Worm (Caenorhabditis elegans) whole organism, late embryonic: ENCODE results near the gene R02F11.9.

Experiments used
- C38D4.7 ChIP-seq: fragments of 200-800 bp; sonication (Bioruptor generic); optimal IDR thresholded peaks from 2 replicates; lab custom pipeline; 2018; ENCODE audit warnings: mild to moderate bottlenecking, missing genetic modification characterization, moderate library complexity, missing compliant biosample characterization
- F13H6.1 ChIP-seq: sonication (generic microtip); optimal IDR thresholded peaks from 2 replicates; lab custom pipeline; 2016; ENCODE audit warnings: missing genetic modification characterization, missing compliant biosample characterization
- K02D7.2 ChIP-seq: sonication (generic microtip); optimal IDR thresholded peaks from 2 replicates; lab custom pipeline; 2017; ENCODE audit warnings: mild to moderate bottlenecking, missing genetic modification characterization, missing compliant biosample characterization
- K09A11.1 ChIP-seq: sonication (generic microtip); optimal IDR thresholded peaks from 2 replicates; lab custom pipeline; 2017; ENCODE audit warnings: antibody characterized with exemption, mild to moderate bottlenecking, missing genetic modification characterization, missing compliant biosample characterization; ENCODE audit not compliant: insufficient read depth
- T23F11.4 ChIP-seq: fragments of 200-800 bp; sonication (Bioruptor generic); optimal IDR thresholded peaks from 2 replicates; lab custom pipeline; 2018; ENCODE audit warnings: mild to moderate bottlenecking, missing genetic modification characterization, missing compliant biosample characterization
- ahr-1 ChIP-seq: sonication (generic microtip); optimal IDR thresholded peaks from 2 replicates; lab custom pipeline; 2016; ENCODE audit warnings: missing genetic modification characterization, missing compliant biosample characterization
- ceh-14 ChIP-seq: sonication (generic microtip); optimal IDR thresholded peaks from 2 replicates; lab custom pipeline; 2016; ENCODE audit warnings: missing genotype, missing genetic modification characterization, missing compliant biosample characterization
- ceh-22 ChIP-seq: sonication (generic microtip); optimal IDR thresholded peaks from 2 replicates; lab custom pipeline; 2017; ENCODE audit warnings: missing biosample characterization, missing genetic modification characterization
- ceh-24 ChIP-seq: sonication (generic microtip); optimal IDR thresholded peaks from 2 replicates; lab custom pipeline; 2016; ENCODE audit warnings: mild to moderate bottlenecking, missing genetic modification characterization, missing compliant biosample characterization
- ceh-34 ChIP-seq: sonication (generic microtip); optimal IDR thresholded peaks from 2 replicates; lab custom pipeline; 2016; ENCODE audit warnings: mild to moderate bottlenecking, missing genetic modification characterization, missing compliant biosample characterization
- ceh-6 ChIP-seq: fragments of 200-800 bp; sonication (Bioruptor generic); optimal IDR thresholded peaks from 2 replicates; lab custom pipeline; 2018; ENCODE audit warnings: mild to moderate bottlenecking, missing genetic modification characterization, missing compliant biosample characterization
- ceh-9 ChIP-seq: sonication (generic microtip); optimal IDR thresholded peaks from 2 replicates; lab custom pipeline; 2016; ENCODE audit warnings: mild to moderate bottlenecking, missing genetic modification characterization, inconsistent platforms, missing compliant biosample characterization
- che-1 ChIP-seq: sonication (generic microtip); optimal IDR thresholded peaks from 2 replicates; lab custom pipeline; 2016; ENCODE audit warnings: mild to moderate bottlenecking, missing genetic modification characterization, missing compliant biosample characterization
- dmd-4 ChIP-seq: sonication (generic microtip); optimal IDR thresholded peaks from 2 replicates; lab custom pipeline; 2016; ENCODE audit warnings: borderline replicate concordance, missing genetic modification characterization, missing compliant biosample characterization
- dve-1 ChIP-seq: sonication (generic microtip); optimal IDR thresholded peaks from 2 replicates; lab custom pipeline; 2017; ENCODE audit warnings: antibody characterized with exemption, mild to moderate bottlenecking, missing genetic modification characterization, missing compliant biosample characterization
- elt-2 ChIP-seq: sonication (generic microtip); optimal IDR thresholded peaks from 2 replicates; lab custom pipeline; 2016; ENCODE audit warnings: missing genetic modification reagents, missing genetic modification characterization, missing compliant biosample characterization
- elt-4 ChIP-seq: sonication (generic microtip); optimal IDR thresholded peaks from 2 replicates; lab custom pipeline; 2016; ENCODE audit warnings: missing genetic modification characterization, missing compliant biosample characterization
- ets-4 ChIP-seq: sonication (generic microtip); optimal IDR thresholded peaks from 2 replicates; lab custom pipeline; 2016; ENCODE audit warnings: missing genetic modification characterization, missing compliant biosample characterization
- fax-1 ChIP-seq: sonication (generic microtip); optimal IDR thresholded peaks from 2 replicates; lab custom pipeline; 2016; ENCODE audit warnings: missing genotype, missing genetic modification characterization, missing compliant biosample characterization
- fkh-10 ChIP-seq: fragments of 150-350 bp; optimal IDR thresholded peaks from 2 replicates; lab custom pipeline; 2014; ENCODE audit warnings: missing biosample characterization, missing genetic modification reagents, missing genetic modification characterization
- fkh-6 ChIP-seq: sonication (generic microtip); optimal IDR thresholded peaks from 2 replicates; lab custom pipeline; 2016; ENCODE audit warnings: missing genetic modification characterization, missing compliant biosample characterization
- hlh-13 ChIP-seq: fragments of 200-800 bp; sonication (Bioruptor generic); optimal IDR thresholded peaks from 2 replicates; lab custom pipeline; 2018; ENCODE audit warnings: mild to moderate bottlenecking, missing genetic modification characterization, missing compliant biosample characterization
- hlh-15 ChIP-seq: sonication (generic microtip); optimal IDR thresholded peaks from 2 replicates; lab custom pipeline; 2016; ENCODE audit warnings: missing genetic modification characterization, missing compliant biosample characterization
- lim-6 ChIP-seq: sonication (generic microtip); optimal IDR thresholded peaks from 2 replicates; lab custom pipeline; 2016; ENCODE audit warnings: missing genetic modification characterization, missing compliant biosample characterization
- madf-2 ChIP-seq: sonication (generic microtip); optimal IDR thresholded peaks from 2 replicates; lab custom pipeline; 2017; ENCODE audit warnings: missing genetic modification characterization, missing compliant biosample characterization
- mec-3 ChIP-seq: sonication (generic microtip); optimal IDR thresholded peaks from 2 replicates; lab custom pipeline; 2016; ENCODE audit warnings: borderline replicate concordance, missing genetic modification characterization, missing compliant biosample characterization
- nfya-1 ChIP-seq: sonication (generic microtip); optimal IDR thresholded peaks from 2 replicates; lab custom pipeline; 2017; ENCODE audit warnings: missing genetic modification characterization, mild to moderate bottlenecking, missing compliant biosample characterization, antibody characterized with exemption, moderate library complexity
- nhr-232 ChIP-seq: sonication (generic microtip); optimal IDR thresholded peaks from 2 replicates; lab custom pipeline; 2016; ENCODE audit warnings: missing genetic modification characterization, missing compliant biosample characterization
- pag-3 ChIP-seq: sonication (generic microtip); optimal IDR thresholded peaks from 2 replicates; lab custom pipeline; 2016; ENCODE audit warnings: missing compliant biosample characterization, missing genetic modification characterization, borderline replicate concordance
- pat-9 ChIP-seq: fragments of 200-800 bp; sonication (Bioruptor generic); optimal IDR thresholded peaks from 2 replicates; lab custom pipeline; 2018; ENCODE audit warnings: mild to moderate bottlenecking, missing genetic modification characterization, moderate library complexity, missing compliant biosample characterization
- pha-2 ChIP-seq: sonication (generic microtip); optimal IDR thresholded peaks from 2 replicates; lab custom pipeline; 2017; ENCODE audit warnings: mild to moderate bottlenecking, missing genetic modification characterization, missing compliant biosample characterization
- pha-4 ChIP-seq: fragments of 150-350 bp; optimal IDR thresholded peaks from 2 replicates; lab custom pipeline; 2018; ENCODE audit warnings: missing biosample characterization, missing genetic modification reagents, missing genetic modification characterization
- pqm-1 ChIP-seq: sonication (generic microtip); optimal IDR thresholded peaks from 2 replicates; lab custom pipeline; 2016; ENCODE audit warnings: missing genetic modification characterization, missing compliant biosample characterization
- ref-2 ChIP-seq: sonication (generic microtip); optimal IDR thresholded peaks from 2 replicates; lab custom pipeline; 2016; ENCODE audit warnings: missing genetic modification characterization, missing compliant biosample characterization
- rnt-1 ChIP-seq: sonication (generic microtip); optimal IDR thresholded peaks from 2 replicates; lab custom pipeline; 2016; ENCODE audit warnings: missing genetic modification characterization, missing compliant biosample characterization
- sdc-2 ChIP-seq: sonication (generic microtip); optimal IDR thresholded peaks from 2 replicates; lab custom pipeline; 2016; ENCODE audit warnings: missing genotype, missing genetic modification characterization, missing compliant biosample characterization
- sox-2 ChIP-seq: fragments of 200-800 bp; sonication (Bioruptor generic); IDR thresholded peaks from 2 replicates; pipeline ENCODE4 v1.3.6; 2022; ENCODE audit warnings: missing genetic modification reagents, missing genetic modification characterization, missing compliant biosample characterization
- sox-4 ChIP-seq: sonication (generic microtip); optimal IDR thresholded peaks from 2 replicates; lab custom pipeline; 2017; ENCODE audit warnings: mild to moderate bottlenecking, missing genetic modification characterization, inconsistent platforms, missing compliant biosample characterization
- tbx-7 ChIP-seq: sonication (generic microtip); optimal IDR thresholded peaks from 2 replicates; lab custom pipeline; 2016; ENCODE audit warnings: missing genotype, missing genetic modification characterization, missing compliant biosample characterization
- ttx-3 ChIP-seq: sonication (generic microtip); optimal IDR thresholded peaks from 2 replicates; lab custom pipeline; 2016; ENCODE audit warnings: missing genetic modification reagents, missing genetic modification characterization, missing compliant biosample characterization
- unc-3 ChIP-seq, 2 experiments: fragments of 200-800 bp in 1 of 2; sonication (Bioruptor generic) in 1 of 2; sonication (generic microtip) in 1 of 2; conservative IDR thresholded peaks in 1 of 2; optimal IDR thresholded peaks in 1 of 2; 2 replicates each; pipeline versions ENCODE4 v1.3.6 to Lab custom; 2016 to 2022; ENCODE audit warnings: missing compliant biosample characterization in 2 of 2, missing genetic modification characterization in 2 of 2, missing genetic modification reagents in 1 of 2
- unc-42 ChIP-seq: sonication (generic microtip); optimal IDR thresholded peaks from 2 replicates; lab custom pipeline; 2016; ENCODE audit warnings: missing genotype, missing genetic modification characterization, missing compliant biosample characterization
- unc-55 ChIP-seq: sonication (generic microtip); optimal IDR thresholded peaks from 2 replicates; lab custom pipeline; 2017; ENCODE audit warnings: missing biosample characterization, missing genetic modification reagents, missing genetic modification characterization
- unc-86 ChIP-seq: sonication (generic microtip); optimal IDR thresholded peaks from 2 replicates; lab custom pipeline; 2016; ENCODE audit warnings: missing genetic modification characterization, missing compliant biosample characterization
- zip-5 ChIP-seq: sonication (generic microtip); optimal IDR thresholded peaks from 2 replicates; lab custom pipeline; 2016; ENCODE audit warnings: missing genetic modification characterization, missing compliant biosample characterization
- ztf-16 ChIP-seq: sonication (generic microtip); optimal IDR thresholded peaks from 2 replicates; lab custom pipeline; 2017; ENCODE audit warnings: missing genetic modification characterization, missing compliant biosample characterization

Gene R02F11.9

DNA sequence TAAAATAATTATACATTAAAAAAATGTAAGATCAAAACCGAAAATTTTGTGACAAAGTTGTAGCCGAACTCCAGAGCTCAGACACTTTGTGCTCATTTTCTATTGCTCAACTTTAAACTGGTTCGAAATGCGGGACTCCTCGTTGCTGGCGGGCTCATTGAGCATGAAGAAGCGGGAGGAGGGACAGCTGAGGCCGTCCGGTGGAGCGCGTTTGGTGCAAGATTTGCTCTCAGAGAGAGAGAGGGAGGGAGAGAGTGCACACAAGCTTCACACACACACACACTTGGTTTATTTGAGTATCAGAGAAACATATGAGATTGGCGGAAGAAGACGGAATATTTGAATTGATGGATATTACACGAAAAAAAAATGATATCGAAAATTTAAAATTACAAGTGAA lies 23.4 kb downstream of the R02F11.9 start (continued):
- TF ChIP-seq rnt-1 (tag; lab: Kevin White, UChicago), result no peak
- TF ChIP-seq F13H6.1, result no peak
- TF ChIP-seq nhr-232 (tag; lab: Kevin White, UChicago), result no peak
- no peak for TF ChIP-seq K02D7.2 (tag; lab: Kevin White, UChicago)
- TF ChIP-seq ceh-34, result peak; percentile 29
- TF ChIP-seq unc-55 (GFP tag; lab: Kevin White, UChicago), result peak; percentile 43
- no peak for TF ChIP-seq ztf-16
- no peak for TF ChIP-seq pag-3 (tag; lab: Kevin White, UChicago)
- TF ChIP-seq sdc-2 (tag; lab: Kevin White, UChicago), result no peak
- TF ChIP-seq hlh-13 (GFP tag; lab: Kevin White, UChicago), result no peak
- no peak for TF ChIP-seq pha-4 (tag; lab: Kevin White, UChicago)
- TF ChIP-seq K09A11.1 (tag; lab: Kevin White, UChicago), result no peak
- TF ChIP-seq unc-3 (GFP tag; conservative IDR thresholded peaks at IDR 0.05; lab: Robert Waterston, UW), result no peak
- no peak for TF ChIP-seq unc-3 (tag; optimal IDR thresholded peaks at IDR 0.05; lab: Kevin White, UChicago)
- TF ChIP-seq ceh-24 (tag; lab: Kevin White, UChicago), result no peak
- no peak for TF ChIP-seq ref-2 (tag; lab: Kevin White, UChicago)
- TF ChIP-seq ceh-9, result no peak
- no peak for TF ChIP-seq ttx-3 (tag; lab: Kevin White, UChicago)
- TF ChIP-seq C38D4.7 (GFP tag; lab: Kevin White, UChicago), result no peak
- no peak for TF ChIP-seq unc-86
- TF ChIP-seq tbx-7 (tag; lab: Kevin White, UChicago), result no peak
- TF ChIP-seq lim-6 (tag; lab: Kevin White, UChicago), result no peak
- no peak for TF ChIP-seq sox-2
- no peak for TF ChIP-seq dve-1 (tag; lab: Kevin White, UChicago)
- no peak for TF ChIP-seq ahr-1 (tag; lab: Kevin White, UChicago)
- TF ChIP-seq ets-4 (tag; lab: Kevin White, UChicago), result no peak
- no peak for TF ChIP-seq elt-4
- no peak for TF ChIP-seq ceh-22 (tag; lab: Kevin White, UChicago)
- TF ChIP-seq ceh-6 (GFP tag; lab: Kevin White, UChicago), result no peak
- no peak for TF ChIP-seq fkh-6 (tag; lab: Kevin White, UChicago)
- TF ChIP-seq ceh-14 (tag; lab: Kevin White, UChicago), result no peak
- no peak for TF ChIP-seq pha-2 (tag; lab: Kevin White, UChicago)
- no peak for TF ChIP-seq madf-2 (tag; lab: Kevin White, UChicago)
- no peak for TF ChIP-seq pat-9 (tag; lab: Kevin White, UChicago)
- no peak for TF ChIP-seq sox-4 (tag; lab: Kevin White, UChicago)
- no peak for TF ChIP-seq dmd-4 (tag; lab: Kevin White, UChicago)
- peak; percentile 56 for TF ChIP-seq nfya-1 (tag; lab: Kevin White, UChicago)
- no peak for TF ChIP-seq fkh-10
- TF ChIP-seq zip-5 (tag; lab: Kevin White, UChicago), result no peak
- peak; percentile 24 for TF ChIP-seq unc-42 (tag; lab: Kevin White, UChicago)
- no peak for TF ChIP-seq pqm-1
- no peak for TF ChIP-seq che-1 (tag; lab: Kevin White, UChicago)
- TF ChIP-seq T23F11.4 (GFP tag; lab: Kevin White, UChicago), result no peak
- no peak for TF ChIP-seq mec-3 (tag; lab: Kevin White, UChicago)
- TF ChIP-seq fax-1 (tag; lab: Kevin White, UChicago), result no peak
- TF ChIP-seq hlh-15, result no peak
- TF ChIP-seq elt-2, result no peak
